Fruit fly (Drosophila melanogaster) Kc167 (cell line): ENCODE results near the gene RecQ5.

Experiments used
- insv ChIP-seq: fragments of >200 bp; optimal IDR thresholded peaks from 3 replicates; lab custom pipeline; 2018; ENCODE audit warnings: missing external identifiers
- psq ChIP-seq: fragments of >200 bp; optimal IDR thresholded peaks from 2 replicates; lab custom pipeline; 2017; ENCODE audit warnings: missing external identifiers

DNA sequence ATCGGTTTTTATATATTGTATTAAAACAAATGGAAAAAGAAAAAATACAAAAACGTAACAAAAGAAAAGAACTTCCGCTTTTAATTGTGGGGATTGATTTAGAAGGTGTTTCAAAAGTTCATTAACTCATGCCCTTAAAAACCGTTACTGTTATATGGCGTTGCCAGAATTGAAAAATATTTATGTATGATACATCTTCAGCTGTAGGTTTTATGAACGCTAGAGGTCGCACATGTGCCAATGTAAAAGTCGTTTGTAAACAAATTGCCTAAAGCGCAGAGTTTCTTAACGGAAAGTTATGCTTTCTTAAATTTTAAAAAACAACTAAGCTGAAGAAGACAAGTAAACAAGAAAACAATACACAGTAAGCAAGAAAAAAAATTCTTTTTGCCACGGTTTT, 39.7 kb upstream of the RecQ5 start:
- no peak for TF ChIP-seq insv (lab: Kevin White, UChicago)
- TF ChIP-seq psq = no peak
